Worm (Caenorhabditis elegans): ENCODE measurements around the gene C05D12.3.

ce11 chrII:11377700-11378099 lies 47.4 kb upstream of the C05D12.3 start:
- no peak for TF ChIP-seq him-1 (tag; optimal IDR thresholded peaks at IDR 0.05)
- no peak for TF ChIP-seq dao-5 (tag; optimal IDR thresholded peaks at IDR 0.05)
- no peak for TF ChIP-seq W03F9.2 (tag; optimal IDR thresholded peaks at IDR 0.05)
